Worm (Caenorhabditis elegans): ENCODE data around the gene ZK809.9.

ce11 chrIV:11640915-11641314 lies 24.2 kb upstream of the ZK809.9 start, which contains the start of gene ttr-50:
- TF ChIP-seq sea-1 (GFP tag; conservative IDR thresholded peaks at IDR 0.05) (no peak), ama-1 (optimal IDR thresholded peaks at IDR 0.05) (no peak), hmbx-1 (tag; optimal IDR thresholded peaks at IDR 0.05) (no peak), scrt-1 (GFP tag; IDR thresholded peaks at IDR 0.05) (no peak), tbx-37 (GFP tag; conservative IDR thresholded peaks at IDR 0.05) (no peak), flt-1 (GFP tag; IDR thresholded peaks at IDR 0.05) (no peak), B0310.2 (tag; optimal IDR thresholded peaks at IDR 0.05) (no peak), ceh-13 (GFP tag; optimal IDR thresholded peaks at IDR 0.05) (no peak), tbx-11 (GFP tag; IDR thresholded peaks at IDR 0.05) (no peak), F13C5.2 (tag; optimal IDR thresholded peaks at IDR 0.05) (no peak), ets-7 (tag; optimal IDR thresholded peaks at IDR 0.05) (no peak), pes-1 (GFP tag; IDR thresholded peaks at IDR 0.05) (no peak)
